Worm (Caenorhabditis elegans): ENCODE data around the gene nhr-254.

- TF ChIP-seq aly-2 (tag; optimal IDR thresholded peaks at IDR 0.05) = no peak
- no peak for TF ChIP-seq Y48G9A.11 (GFP tag; IDR thresholded peaks at IDR 0.05)
- TF ChIP-seq fkh-10 (GFP tag; optimal IDR thresholded peaks at IDR 0.05) = no peak
- TF ChIP-seq hif-1 (tag; optimal IDR thresholded peaks at IDR 0.05) = no peak
- TF ChIP-seq nhr-11 (tag; optimal IDR thresholded peaks at IDR 0.05) = no peak
- no peak for TF ChIP-seq egl-27 (tag; optimal IDR thresholded peaks at IDR 0.05)
Observed at ce11 chrV:404210-404669, 11.8 kb downstream of the nhr-254 start, which contains the start of gene nhr-252.
